Worm (Caenorhabditis elegans) whole organism, young adult: ENCODE data around the gene pct-1.

Source experiments
- B0261.1 ChIP-seq: sonication (generic microtip); optimal IDR thresholded peaks from 2 replicates; lab custom pipeline; 2016; ENCODE audit warnings: mild to moderate bottlenecking, missing genetic modification characterization, moderate library complexity, missing compliant biosample characterization
- F10E7.11 ChIP-seq: sonication (generic microtip); optimal IDR thresholded peaks from 2 replicates; lab custom pipeline; 2017; ENCODE audit warnings: mild to moderate bottlenecking, missing genetic modification characterization, moderate library complexity, missing compliant biosample characterization
- K11D2.4 ChIP-seq: fragments of 200-800 bp; sonication (Bioruptor generic); IDR thresholded peaks from 2 replicates; pipeline ENCODE4 v1.3.6; 2022; ENCODE audit warnings: missing genetic modification reagents, missing genetic modification characterization, missing compliant biosample characterization
- T26A5.8 ChIP-seq: sonication (generic microtip); optimal IDR thresholded peaks from 2 replicates; lab custom pipeline; 2016; ENCODE audit warnings: missing genetic modification characterization, missing compliant biosample characterization
- Y53F4B.3 ChIP-seq: fragments of 200-800 bp; sonication (Bioruptor generic); IDR thresholded peaks from 2 replicates; pipeline ENCODE4 v1.3.6; 2022; ENCODE audit warnings: missing genetic modification reagents, missing genetic modification characterization, missing compliant biosample characterization
- Y53G8AR.9 ChIP-seq: fragments of 200-800 bp; sonication (Bioruptor generic); conservative IDR thresholded peaks from 2 replicates; pipeline ENCODE4 v1.3.6; 2022; ENCODE audit warnings: missing genetic modification reagents, missing genetic modification characterization, missing compliant biosample characterization
- aptf-2 ChIP-seq: fragments of 200-800 bp; sonication (Bioruptor generic); conservative IDR thresholded peaks from 2 replicates; pipeline ENCODE4 v1.3.6; 2022; ENCODE audit warnings: missing genetic modification reagents, missing genetic modification characterization, missing compliant biosample characterization
- aptf-3 ChIP-seq: fragments of 200-800 bp; sonication (Bioruptor generic); IDR thresholded peaks from 2 replicates; pipeline ENCODE4 v1.3.6; 2022; ENCODE audit warnings: missing genetic modification characterization, missing compliant biosample characterization
- atf-7 ChIP-seq: sonication (generic microtip); optimal IDR thresholded peaks from 2 replicates; lab custom pipeline; 2017; ENCODE audit warnings: mild to moderate bottlenecking, missing genetic modification characterization, missing compliant biosample characterization
- attf-3 ChIP-seq: fragments of 200-800 bp; sonication (Bioruptor generic); conservative IDR thresholded peaks from 2 replicates; pipeline ENCODE4 v1.3.6; 2022; ENCODE audit warnings: missing genetic modification reagents, missing genetic modification characterization, missing compliant biosample characterization
- attf-6 ChIP-seq: fragments of 200-800 bp; sonication (Bioruptor generic); IDR thresholded peaks from 2 replicates; pipeline ENCODE4 v1.3.6; 2022; ENCODE audit warnings: missing genetic modification reagents, missing genetic modification characterization, missing compliant biosample characterization
- bed-1 ChIP-seq: fragments of 200-800 bp; sonication (Bioruptor generic); IDR thresholded peaks from 2 replicates; pipeline ENCODE4 v1.3.6; 2022; ENCODE audit warnings: missing genetic modification reagents, missing genetic modification characterization, missing compliant biosample characterization
- ceh-27 ChIP-seq: fragments of 200-800 bp; sonication (Bioruptor generic); optimal IDR thresholded peaks from 2 replicates; lab custom pipeline; 2018; ENCODE audit warnings: mild to moderate bottlenecking, missing genetic modification characterization, moderate library complexity, missing compliant biosample characterization
- chd-7 ChIP-seq: sonication (generic microtip); optimal IDR thresholded peaks from 2 replicates; lab custom pipeline; 2016; ENCODE audit warnings: mild to moderate bottlenecking, missing genetic modification characterization, moderate library complexity, missing compliant biosample characterization
- efl-1 ChIP-seq: fragments of 150-350 bp; optimal IDR thresholded peaks from 2 replicates; lab custom pipeline; 2014; ENCODE audit warnings: missing biosample characterization, missing genetic modification reagents, missing genetic modification characterization
- egl-18 ChIP-seq: fragments of 200-800 bp; sonication (Bioruptor generic); IDR thresholded peaks from 2 replicates; pipeline ENCODE4 v1.3.6; 2022; ENCODE audit warnings: missing genetic modification reagents, missing genetic modification characterization, missing compliant biosample characterization
- egl-44 ChIP-seq: fragments of 200-800 bp; sonication (Bioruptor generic); IDR thresholded peaks from 2 replicates; pipeline ENCODE4 v1.3.6; 2022; ENCODE audit warnings: missing genetic modification reagents, missing genetic modification characterization, missing compliant biosample characterization
- him-1 ChIP-seq: sonication (generic microtip); optimal IDR thresholded peaks from 2 replicates; lab custom pipeline; 2016; ENCODE audit warnings: missing genotype, missing genetic modification reagents, missing genetic modification characterization, missing compliant biosample characterization
- hlh-12 ChIP-seq: sonication (generic microtip); optimal IDR thresholded peaks from 2 replicates; lab custom pipeline; 2016; ENCODE audit warnings: missing genetic modification characterization, missing compliant biosample characterization
- hrde-1 ChIP-seq: sonication (generic microtip); optimal IDR thresholded peaks from 2 replicates; lab custom pipeline; 2016; ENCODE audit warnings: missing genetic modification characterization, mild to moderate bottlenecking, missing compliant biosample characterization, moderate library complexity, missing genotype, missing genetic modification reagents, borderline replicate concordance
- let-607 ChIP-seq, 2 experiments: fragments of 200-800 bp in 1 of 2; sonication (Bioruptor generic) in 1 of 2; sonication (generic microtip) in 1 of 2; optimal IDR thresholded peaks; 2 replicates each; lab custom pipeline; 2016 to 2018; ENCODE audit warnings: mild to moderate bottlenecking in 2 of 2, missing compliant biosample characterization in 2 of 2, missing genetic modification characterization in 2 of 2, moderate library complexity in 2 of 2, missing genotype in 1 of 2
- lin-26 ChIP-seq: fragments of 200-800 bp; sonication (Bioruptor generic); IDR thresholded peaks from 2 replicates; pipeline ENCODE4 v1.3.6; 2022; ENCODE audit warnings: missing genetic modification reagents, missing genetic modification characterization, missing compliant biosample characterization
- lin-54 ChIP-seq: fragments of 200-800 bp; sonication (Bioruptor generic); optimal IDR thresholded peaks from 2 replicates; lab custom pipeline; 2018; ENCODE audit warnings: mild to moderate bottlenecking, missing genetic modification characterization, missing compliant biosample characterization
- lir-1 ChIP-seq: fragments of 200-800 bp; sonication (Bioruptor generic); conservative IDR thresholded peaks from 2 replicates; pipeline ENCODE4 v1.3.6; 2022; ENCODE audit warnings: missing genetic modification reagents, missing genetic modification characterization, missing compliant biosample characterization
- madf-6 ChIP-seq: fragments of 200-800 bp; sonication (Bioruptor generic); IDR thresholded peaks from 2 replicates; pipeline ENCODE4 v1.3.6; 2022; ENCODE audit warnings: missing genetic modification reagents, missing genetic modification characterization, missing compliant biosample characterization
- madf-8 ChIP-seq: fragments of 200-800 bp; sonication (Bioruptor generic); conservative IDR thresholded peaks from 2 replicates; pipeline ENCODE4 v1.3.6; 2022; ENCODE audit warnings: missing genetic modification reagents, missing genetic modification characterization, missing compliant biosample characterization
- mel-28 ChIP-seq: sonication (generic microtip); optimal IDR thresholded peaks from 2 replicates; lab custom pipeline; 2016; ENCODE audit warnings: borderline replicate concordance, mild to moderate bottlenecking, missing genetic modification characterization, missing compliant biosample characterization
- nfya-1 ChIP-seq: sonication (generic microtip); optimal IDR thresholded peaks from 2 replicates; lab custom pipeline; 2017; ENCODE audit warnings: antibody characterized with exemption, missing compliant biosample characterization, missing genetic modification characterization, borderline replicate concordance; ENCODE audit not compliant: insufficient read depth
- nfyb-1 ChIP-seq: fragments of 200-800 bp; sonication (Bioruptor generic); IDR thresholded peaks from 2 replicates; pipeline ENCODE4 v1.3.6; 2022; ENCODE audit warnings: missing genetic modification reagents, missing genetic modification characterization, missing compliant biosample characterization
- nhr-179 ChIP-seq: sonication (generic microtip); optimal IDR thresholded peaks from 2 replicates; lab custom pipeline; 2016; ENCODE audit warnings: mild to moderate bottlenecking, missing genetic modification characterization, missing compliant biosample characterization
- nhr-80 ChIP-seq: sonication (generic microtip); optimal IDR thresholded peaks from 2 replicates; lab custom pipeline; 2016; ENCODE audit warnings: missing genetic modification characterization, missing compliant biosample characterization
- nhr-90 ChIP-seq: sonication (generic microtip); optimal IDR thresholded peaks from 2 replicates; lab custom pipeline; 2016; ENCODE audit warnings: missing genotype, mild to moderate bottlenecking, missing genetic modification characterization, missing compliant biosample characterization
- pbrm-1 ChIP-seq: fragments of 200-800 bp; sonication (Bioruptor generic); IDR thresholded peaks from 2 replicates; pipeline ENCODE4 v1.3.6; 2022; ENCODE audit warnings: missing genetic modification reagents, missing genetic modification characterization, missing compliant biosample characterization
- rcor-1 ChIP-seq: fragments of 200-800 bp; sonication (Bioruptor generic); IDR thresholded peaks from 2 replicates; pipeline ENCODE4 v1.3.6; 2022; ENCODE audit warnings: missing genetic modification reagents, missing genetic modification characterization, missing compliant biosample characterization
- repo-1 ChIP-seq: sonication (generic microtip); optimal IDR thresholded peaks from 2 replicates; lab custom pipeline; 2017; ENCODE audit warnings: mild to moderate bottlenecking, missing genetic modification characterization, missing compliant biosample characterization
- sdz-38 ChIP-seq: sonication (generic microtip); optimal IDR thresholded peaks from 2 replicates; lab custom pipeline; 2016; ENCODE audit warnings: missing genotype, missing genetic modification characterization, missing compliant biosample characterization
- tbp1 ChIP-seq: fragments of 200-800 bp; sonication (Bioruptor generic); optimal IDR thresholded peaks from 2 replicates; lab custom pipeline; 2018; ENCODE audit warnings: mild to moderate bottlenecking, missing genetic modification characterization, missing compliant biosample characterization
- tbx-9 ChIP-seq: sonication (generic microtip); optimal IDR thresholded peaks from 2 replicates; lab custom pipeline; 2016; ENCODE audit warnings: borderline replicate concordance, missing genetic modification characterization, inconsistent platforms, missing compliant biosample characterization
- tlf-1 ChIP-seq: fragments of 200-800 bp; sonication (Bioruptor generic); optimal IDR thresholded peaks from 2 replicates; lab custom pipeline; 2018; ENCODE audit warnings: mild to moderate bottlenecking, missing genetic modification characterization, missing compliant biosample characterization
- zfh-2 ChIP-seq: fragments of 200-800 bp; sonication (Bioruptor generic); conservative IDR thresholded peaks from 2 replicates; pipeline ENCODE4 v1.3.6; 2022; ENCODE audit warnings: missing genetic modification reagents, missing genetic modification characterization, missing compliant biosample characterization
- zim-3 ChIP-seq: sonication (generic microtip); optimal IDR thresholded peaks from 2 replicates; lab custom pipeline; 2017; ENCODE audit warnings: mild to moderate bottlenecking, missing genetic modification characterization, moderate library complexity, missing compliant biosample characterization
- ztf-25 ChIP-seq: fragments of 200-800 bp; sonication (Bioruptor generic); IDR thresholded peaks from 2 replicates; pipeline ENCODE4 v1.3.6; 2022; ENCODE audit warnings: missing genetic modification reagents, missing genetic modification characterization, missing compliant biosample characterization

pct-1 gene

DNA sequence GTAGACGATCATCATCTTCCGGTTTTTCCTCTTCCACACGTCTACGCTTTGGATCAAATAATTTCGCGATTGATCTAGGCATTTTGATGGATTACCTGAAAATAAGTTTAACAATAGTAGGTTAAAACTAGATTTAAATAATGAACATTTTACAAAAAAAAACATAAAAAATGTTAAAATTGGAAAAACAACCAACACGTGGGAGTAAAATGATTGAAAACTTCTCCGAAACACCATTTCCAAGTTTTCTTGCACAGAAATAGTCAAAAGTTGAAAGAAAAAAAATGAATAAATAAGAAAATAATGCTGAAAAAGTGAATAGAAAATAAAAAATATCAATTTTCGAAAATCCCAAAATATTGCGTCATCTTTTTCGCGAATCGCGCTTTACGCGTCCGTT, 35.5 kb downstream of the pct-1 start, which contains the start of gene C07G1.7:
Gene C07G1.7 (minus strand): TSS at position 101 of the 400 bp plus-strand sequence.
- TF ChIP-seq nhr-90 (tag; lab: Kevin White, UChicago) (no peak), Y53F4B.3 (no peak), B0261.1 (tag; lab: Kevin White, UChicago) (no peak), tbp1 (GFP tag; lab: Kevin White, UChicago) (no peak), lir-1 (GFP tag; lab: Robert Waterston, UW) (no peak), rcor-1 (GFP tag; lab: Robert Waterston, UW) (no peak), bed-1 (no peak), nfya-1 (tag; lab: Kevin White, UChicago) (no peak), Y53G8AR.9 (GFP tag; lab: Robert Waterston, UW) (no peak), ceh-27 (GFP tag; lab: Kevin White, UChicago) (no peak), mel-28 (tag; lab: Kevin White, UChicago) (no peak), repo-1 (no peak), lin-54 (GFP tag; lab: Kevin White, UChicago) (no peak), lin-26 (GFP tag; lab: Robert Waterston, UW) (no peak)

DNA sequence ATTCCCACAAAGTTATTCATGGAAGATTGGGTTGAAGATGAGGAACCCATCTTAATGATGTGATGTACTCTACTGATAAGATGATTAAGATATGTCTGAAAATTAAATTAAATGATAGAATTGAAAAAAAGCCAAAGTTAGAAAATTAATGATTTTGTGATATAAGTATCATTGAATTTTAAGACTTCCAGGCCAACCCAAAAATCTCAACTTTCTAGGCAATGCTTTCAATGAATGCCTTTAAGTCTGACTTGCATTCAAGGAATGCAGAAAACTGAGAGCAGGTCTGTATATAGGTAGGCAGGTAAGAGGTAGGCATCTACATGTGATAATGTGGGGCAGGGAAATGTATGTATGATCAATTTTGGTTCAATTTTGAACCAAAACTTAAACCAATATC, 43.7 kb downstream of the pct-1 start, which contains the start of gene ocr-2:
Gene ocr-2 (minus strand): TSS at position 101 of the 400 bp plus-strand sequence.
- TF ChIP-seq attf-6 (GFP tag; lab: Robert Waterston, UW) (no peak), atf-7 (tag; lab: Kevin White, UChicago) (no peak), nfya-1 (tag; lab: Kevin White, UChicago) (no peak)
- TF ChIP-seq, all 124 proteins: peak for 0

DNA sequence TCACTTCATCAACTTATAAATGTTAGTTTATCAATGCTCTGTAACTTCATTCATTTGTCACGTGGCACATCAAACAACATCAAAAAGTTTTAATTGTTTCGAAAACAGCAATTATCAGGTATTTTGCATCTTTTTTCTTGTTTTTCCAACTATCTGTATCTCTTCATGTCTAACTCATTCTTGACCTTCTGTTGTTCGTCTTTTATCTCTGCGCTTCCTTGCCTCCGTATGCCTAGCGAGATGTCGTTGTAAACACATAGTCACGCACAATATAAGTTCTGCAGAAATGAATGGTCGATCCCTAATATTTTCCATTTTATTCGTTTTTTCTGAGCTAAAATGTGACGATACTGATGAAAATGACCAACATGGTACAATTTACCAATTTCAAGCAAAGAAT, 45.7 kb downstream of the pct-1 start, which contains the start of gene gpx-6:
Gene gpx-6 (plus strand): TSS at position 257 of the 400 bp plus-strand sequence.
- TF ChIP-seq zim-3 (tag; lab: Kevin White, UChicago) (no peak), aptf-2 (GFP tag; lab: Robert Waterston, UW) (no peak), nhr-179 (tag; lab: Kevin White, UChicago) (no peak), sdz-38 (tag; lab: Kevin White, UChicago) (no peak), aptf-3 (GFP tag; lab: Robert Waterston, UW) (no peak), nfya-1 (tag; lab: Kevin White, UChicago) (no peak), egl-18 (GFP tag; lab: Robert Waterston, UW) (no peak), attf-3 (GFP tag; lab: Robert Waterston, UW) (no peak)

DNA sequence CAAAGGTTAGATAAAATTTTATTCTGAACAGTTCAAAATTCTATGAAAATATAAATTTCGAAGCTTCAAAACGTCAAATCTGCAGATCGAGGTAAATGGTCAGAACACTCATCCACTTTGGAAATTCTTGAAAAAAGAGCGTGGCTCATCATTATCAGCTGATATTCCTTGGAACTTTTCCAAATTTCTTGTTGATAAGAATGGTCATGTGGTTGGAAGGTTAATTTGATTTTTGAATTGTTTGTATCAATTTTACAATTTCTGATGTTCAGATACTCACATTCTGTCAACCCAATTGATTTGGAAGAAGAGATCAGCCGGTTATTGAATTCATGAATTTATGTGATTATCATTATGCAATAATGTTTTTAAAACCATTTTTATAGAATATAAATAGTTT, 46.8 kb downstream of the pct-1 start:
- TF ChIP-seq madf-8 (GFP tag; lab: Robert Waterston, UW) (no peak), tlf-1 (GFP tag; lab: Kevin White, UChicago) (no peak), nhr-80 (tag; lab: Kevin White, UChicago) (peak; percentile 14), egl-44 (GFP tag; lab: Robert Waterston, UW) (no peak), madf-6 (GFP tag; lab: Robert Waterston, UW) (no peak), efl-1 (no peak), chd-7 (no peak), hlh-12 (tag; lab: Kevin White, UChicago) (no peak)

DNA sequence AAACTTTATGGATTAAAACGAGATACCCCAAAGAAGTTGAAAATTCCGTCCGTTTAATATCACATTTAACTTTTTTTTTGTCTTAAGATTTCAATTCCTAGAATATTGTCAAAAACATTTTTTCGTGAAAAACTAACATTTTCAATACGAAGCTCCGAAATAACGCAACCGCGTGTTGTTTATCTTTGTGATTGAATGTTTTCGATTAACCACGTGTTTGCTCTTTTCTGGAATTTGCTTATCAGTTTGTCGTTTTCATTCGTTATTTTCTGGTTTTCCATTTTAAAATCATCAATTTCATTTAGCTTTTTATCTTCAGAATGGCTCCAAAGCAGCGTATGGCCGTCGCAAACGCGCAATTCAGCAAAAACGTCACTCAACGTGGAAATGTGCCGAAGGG, 49.1 kb downstream of the pct-1 start, which contains the start of gene serp-1.2:
Gene serp-1.2 (plus strand): TSS at position 318 of the 400 bp plus-strand sequence.
- no peak for TF ChIP-seq zfh-2 (GFP tag; lab: Robert Waterston, UW)
- no peak for TF ChIP-seq ceh-27 (GFP tag; lab: Kevin White, UChicago)
- no peak for TF ChIP-seq tbx-9 (tag; lab: Kevin White, UChicago)
- no peak for TF ChIP-seq nfyb-1
- no peak for TF ChIP-seq pbrm-1
- TF ChIP-seq F10E7.11 (tag; lab: Kevin White, UChicago) = no peak
- TF ChIP-seq nhr-80 (tag; lab: Kevin White, UChicago) = peak; percentile 66
- TF ChIP-seq T26A5.8 (tag; lab: Kevin White, UChicago) = no peak
- TF ChIP-seq attf-3 (GFP tag; lab: Robert Waterston, UW) = peak; percentile 85
- TF ChIP-seq K11D2.4 (GFP tag; lab: Robert Waterston, UW) = no peak
- no peak for TF ChIP-seq him-1
- TF ChIP-seq chd-7 = no peak
- TF ChIP-seq let-607 (tag; optimal IDR thresholded peaks at IDR 0.05; lab: Kevin White, UChicago) = peak in 1 of 2 experiments; percentile 51
- no peak for TF ChIP-seq hrde-1 (tag; lab: Kevin White, UChicago)
- no peak for TF ChIP-seq ztf-25
